Worm (Caenorhabditis elegans): ENCODE data around the gene sre-31.

DNA sequence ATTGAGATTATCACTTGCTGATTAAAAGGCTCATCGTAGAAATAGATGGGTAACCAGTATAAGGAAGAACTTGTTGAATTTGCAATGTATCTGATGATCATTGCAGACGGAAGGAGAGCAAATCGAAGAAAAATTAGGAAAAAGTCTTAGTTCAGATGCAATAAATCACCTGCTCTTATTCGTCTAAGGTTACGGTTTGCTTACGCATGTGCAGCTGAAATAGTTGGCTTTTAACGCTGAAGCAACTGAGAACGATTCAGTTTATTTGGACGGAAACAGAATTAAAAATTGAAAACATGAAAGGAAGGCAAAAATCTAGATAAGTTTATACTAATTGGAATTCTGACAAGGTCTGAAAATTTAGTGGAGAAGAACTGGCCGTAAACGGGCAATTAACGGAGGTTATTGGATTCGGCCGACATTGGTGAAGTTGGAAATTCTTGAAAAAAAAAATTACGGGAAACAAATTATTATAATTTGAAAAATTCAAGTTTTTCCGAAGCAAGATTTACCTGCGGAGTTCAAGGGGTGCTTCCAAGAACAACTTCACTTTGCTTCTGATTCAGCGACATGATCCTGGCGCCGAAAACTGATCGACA, 44.2 kb upstream of the sre-31 start, which contains the start of the genes sre-35 and sre-33:
- TF ChIP-seq W03F9.2 (tag; optimal IDR thresholded peaks at IDR 0.05) (no peak), him-1 (tag; optimal IDR thresholded peaks at IDR 0.05) (no peak), dao-5 (tag; optimal IDR thresholded peaks at IDR 0.05) (no peak)
